Fruit fly (Drosophila melanogaster): Measurements from ENCODE around the gene CG4935.

The CG4935 gene

dm6 chr2L:16279774-16280252, 17.9 kb downstream of the CG4935 start (continued):
- TF ChIP-seq CG1832 (GFP tag; optimal IDR thresholded peaks at IDR 0.05) (peak; percentile 68), sens (GFP tag) (peak; percentile 99), slou (GFP tag; optimal IDR thresholded peaks at IDR 0.05) (peak; percentile 80), Hey (tag; optimal IDR thresholded peaks at IDR 0.05) (no peak), CG32767 (GFP tag; IDR thresholded peaks at IDR 0.05) (peak; percentile 84), pum (GFP tag; optimal IDR thresholded peaks at IDR 0.05) (peak; percentile 91), Tbp (GFP tag; optimal IDR thresholded peaks at IDR 0.05) (no peak), Six4 (GFP tag; optimal IDR thresholded peaks at IDR 0.05) (peak; percentile 92), CG6654 (GFP tag; optimal IDR thresholded peaks at IDR 0.05) (peak; percentile 77), Antp (GFP tag; optimal IDR thresholded peaks at IDR 0.05) (peak; percentile 87), Xbp1 (GFP tag; optimal IDR thresholded peaks at IDR 0.05) (peak; percentile 96), CG31441 (GFP tag; IDR thresholded peaks at IDR 0.05) (peak; percentile 97), sug (tag; optimal IDR thresholded peaks at IDR 0.05) (peak; percentile 68), CG8478 (optimal IDR thresholded peaks at IDR 0.05) (no peak), ems (GFP tag; optimal IDR thresholded peaks at IDR 0.05) (peak; percentile 88), sima (GFP tag; optimal IDR thresholded peaks at IDR 0.05) (peak; percentile 51), pros (GFP tag; optimal IDR thresholded peaks at IDR 0.05) (no peak), CG13287 (GFP tag; IDR thresholded peaks at IDR 0.05; ENCODE audit: partially characterized antibody) (no peak), pho (GFP tag; optimal IDR thresholded peaks at IDR 0.05) (peak; percentile 40), Dbx (GFP tag; IDR thresholded peaks at IDR 0.05) (no peak), amos (GFP tag; IDR thresholded peaks at IDR 0.05; ENCODE audit: partially characterized antibody) (peak; percentile 30; the same call in 1 of the 2 replicates), Nf-YB (GFP tag; optimal IDR thresholded peaks at IDR 0.05) (peak; percentile 80), CG32772 (GFP tag; IDR thresholded peaks at IDR 0.05) (peak; percentile 71), H2.0 (GFP tag; IDR thresholded peaks at IDR 0.05) (peak; percentile 71), zf30C (GFP tag; optimal IDR thresholded peaks at IDR 0.05) (no peak), CG30403 (GFP tag; optimal IDR thresholded peaks at IDR 0.05) (peak; percentile 96), tll (GFP tag; optimal IDR thresholded peaks at IDR 0.05) (peak in 1 of 2 experiments; percentile 41), CG11504 (tag; optimal IDR thresholded peaks at IDR 0.05) (peak; percentile 96), Blimp-1 (GFP tag; optimal IDR thresholded peaks at IDR 0.05) (peak; percentile 91), CG4617 (GFP tag; optimal IDR thresholded peaks at IDR 0.05; ENCODE audit: borderline replicate concordance) (peak; percentile 86), CG15601 (tag; optimal IDR thresholded peaks at IDR 0.05) (peak; percentile 90), tin (GFP tag; optimal IDR thresholded peaks at IDR 0.05) (peak; percentile 91), Poxn (GFP tag; IDR thresholded peaks at IDR 0.05) (no peak), CG11085 (GFP tag; IDR thresholded peaks at IDR 0.05) (no peak), Myb (GFP tag; optimal IDR thresholded peaks at IDR 0.05) (peak; percentile 46), CG10267 (tag; optimal IDR thresholded peaks at IDR 0.05) (peak; percentile 89), CG6689 (GFP tag; IDR thresholded peaks at IDR 0.05) (peak; percentile 84), Trl (optimal IDR thresholded peaks at IDR 0.05) (peak in 1 of 2 experiments; percentile 24), Trl (GFP tag; optimal IDR thresholded peaks at IDR 0.05) (peak; percentile 87), sisA (GFP tag; IDR thresholded peaks at IDR 0.05) (peak; percentile 80), hkb (optimal IDR thresholded peaks at IDR 0.05) (no peak), hkb (GFP tag; IDR thresholded peaks at IDR 0.05) (peak; percentile 83), disco-r (GFP tag; optimal IDR thresholded peaks at IDR 0.05) (peak; percentile 71), Gsc (GFP tag; IDR thresholded peaks at IDR 0.05) (no peak), CG7786 (GFP tag; optimal IDR thresholded peaks at IDR 0.05) (peak; percentile 70), pnt (GFP tag; optimal IDR thresholded peaks at IDR 0.05) (peak; percentile 90), Hand (GFP tag; optimal IDR thresholded peaks at IDR 0.05) (peak; percentile 59), CG8290 (GFP tag; optimal IDR thresholded peaks at IDR 0.05) (peak; percentile 73), CG8290 (tag; optimal IDR thresholded peaks at IDR 0.05) (peak; percentile 64 to 75), CG17612 (GFP tag; IDR thresholded peaks at IDR 0.05) (no peak), CG10321 (GFP tag; IDR thresholded peaks at IDR 0.05) (peak; percentile 65), nom (GFP tag; optimal IDR thresholded peaks at IDR 0.05) (peak; percentile 30), Mrtf (GFP tag; IDR thresholded peaks at IDR 0.05) (peak; percentile 67; the same call in 1 of the 3 replicates)
